Worm (Caenorhabditis elegans) whole organism, L3 larva: ENCODE results near the gene srv-28.

Experiments
- ama-1 ChIP-seq: fragments of 150-350 bp; optimal IDR thresholded peaks from 2 replicates; lab custom pipeline; 2018
- nhr-77 ChIP-seq: fragments of 150-350 bp; optimal IDR thresholded peaks from 2 replicates; lab custom pipeline; 2014; ENCODE audit warnings: missing biosample characterization, missing genetic modification characterization
- unc-62 ChIP-seq: fragments of 150-350 bp; sonication (generic microtip); optimal IDR thresholded peaks from 4 replicates; lab custom pipeline; 2014; ENCODE audit warnings: missing biosample characterization, missing genetic modification reagents, missing genetic modification characterization

DNA sequence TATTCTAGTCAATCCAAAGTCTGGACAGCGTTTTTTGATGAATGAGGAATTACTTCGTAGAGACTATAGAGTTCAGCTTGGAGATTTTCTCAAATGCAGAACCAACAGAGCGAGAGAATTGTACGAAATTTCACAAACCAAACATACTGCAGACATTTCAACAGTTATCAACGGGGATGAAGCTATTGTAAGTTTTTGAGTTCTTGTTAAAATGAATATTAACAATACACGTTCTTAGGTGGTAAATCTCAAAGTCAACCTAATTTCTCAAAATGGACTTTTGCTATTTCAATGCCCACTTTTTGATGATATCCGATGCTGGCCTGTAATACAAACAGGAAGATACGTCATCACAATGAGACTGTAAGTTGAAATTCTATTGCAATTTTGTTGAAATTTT is 45.6 kb downstream of the srv-28 start:
- TF ChIP-seq unc-62 (GFP tag; lab: Kevin White, UChicago), result no peak
- no peak for TF ChIP-seq nhr-77
- TF ChIP-seq ama-1, result no peak
